Fruit fly (Drosophila melanogaster): ENCODE results near the gene CG32536.
A peak's percentile ranks its signal among the peaks of the same experiment; 100 is the strongest.

The CG32536 gene

dm6 chrX:19268484-19269068, 8.1 kb downstream of the CG32536 start, which contains the start of gene CG8010:
Gene CG8010 (minus strand): TSS chrX:19268896.
- TF ChIP-seq CG4496 (GFP tag; IDR thresholded peaks at IDR 0.05), result peak; percentile 64; the same call in 2 of the 3 replicates
- no peak for TF ChIP-seq D1 (tag; optimal IDR thresholded peaks at IDR 0.05)
- TF ChIP-seq CG8301 (tag; optimal IDR thresholded peaks at IDR 0.05), result no peak
- peak; percentile 32; the same call in 1 of the 2 replicates for TF ChIP-seq Ets98B (GFP tag; IDR thresholded peaks at IDR 0.05)

- TF ChIP-seq EcR (GFP tag; optimal IDR thresholded peaks at IDR 0.05), result peak; percentile 61
- TF ChIP-seq CG8301 (tag; optimal IDR thresholded peaks at IDR 0.05), result no peak
- peak; percentile 50 for TF ChIP-seq CG13204 (GFP tag; optimal IDR thresholded peaks at IDR 0.05)
- TF ChIP-seq CG10348 (GFP tag; IDR thresholded peaks at IDR 0.05), result no peak
Measured at dm6 chrX:19265802-19266479, 10.8 kb downstream of the CG32536 start.

DNA sequence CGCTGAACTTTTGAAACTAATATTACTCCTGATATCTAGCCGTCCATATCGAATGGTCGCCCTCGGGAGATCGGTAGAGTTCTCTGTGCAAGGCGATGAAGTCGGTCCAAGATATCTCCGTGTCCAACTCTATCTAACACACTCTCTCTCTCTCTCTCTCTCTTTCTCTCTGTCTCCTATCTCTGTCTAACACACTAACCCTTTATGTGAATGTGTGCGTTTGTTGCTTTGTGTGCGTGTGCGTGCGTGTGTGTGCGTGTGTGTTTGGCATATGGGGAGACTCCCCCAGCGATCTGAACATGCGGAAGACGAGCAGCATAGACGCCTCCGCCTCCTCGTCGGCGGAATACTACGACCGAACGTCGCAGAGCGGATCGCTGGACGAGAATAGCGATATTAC, 12.3 kb downstream of the CG32536 start:
- no peak for TF ChIP-seq Snoo (tag; optimal IDR thresholded peaks at IDR 0.05)
- no peak for TF ChIP-seq CG32121 (GFP tag; IDR thresholded peaks at IDR 0.05)
- no peak for TF ChIP-seq CG17806 (tag; optimal IDR thresholded peaks at IDR 0.05)
- TF ChIP-seq gl (tag; optimal IDR thresholded peaks at IDR 0.05), result no peak
- TF ChIP-seq CG9948 (tag; optimal IDR thresholded peaks at IDR 0.05), result no peak
- no peak for TF ChIP-seq CG12605 (GFP tag; IDR thresholded peaks at IDR 0.05)
- no peak for TF ChIP-seq Pif1B (GFP tag; optimal IDR thresholded peaks at IDR 0.05)
- no peak for TF ChIP-seq rn (GFP tag; IDR thresholded peaks at IDR 0.05)
- TF ChIP-seq Pif1A (GFP tag; optimal IDR thresholded peaks at IDR 0.05), result no peak
- TF ChIP-seq fd96Ca (GFP tag; IDR thresholded peaks at IDR 0.05), result no peak

DNA sequence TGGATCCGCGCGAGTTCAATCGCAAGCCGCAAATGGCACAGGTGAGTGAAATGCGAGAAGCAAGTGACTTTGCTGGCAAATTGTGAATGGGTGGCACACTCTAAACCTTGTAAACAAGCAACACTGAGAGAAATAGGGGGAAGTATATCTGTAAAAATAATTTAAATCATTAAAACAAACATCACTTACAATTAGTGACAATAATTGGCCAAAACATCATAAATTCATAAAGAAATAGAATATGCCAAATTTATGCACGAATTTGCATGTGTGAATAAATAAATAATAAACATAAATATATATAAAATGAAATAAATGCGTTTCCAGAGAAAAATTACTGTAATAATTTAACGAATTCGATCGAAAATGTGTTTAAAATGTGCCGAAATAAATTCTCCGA, 14.1 kb downstream of the CG32536 start:
- TF ChIP-seq CG8301 (tag; optimal IDR thresholded peaks at IDR 0.05) (peak; percentile 30), CG4496 (GFP tag; IDR thresholded peaks at IDR 0.05) (no peak), D1 (tag; optimal IDR thresholded peaks at IDR 0.05) (no peak), CG9948 (tag; optimal IDR thresholded peaks at IDR 0.05) (no peak), CG14655 (GFP tag; optimal IDR thresholded peaks at IDR 0.05) (no peak), CG17806 (tag; optimal IDR thresholded peaks at IDR 0.05) (peak; percentile 33), CG34367 (tag; optimal IDR thresholded peaks at IDR 0.05) (no peak), CG15710 (tag; optimal IDR thresholded peaks at IDR 0.05) (no peak), rn (GFP tag; IDR thresholded peaks at IDR 0.05) (no peak), CG32121 (GFP tag; IDR thresholded peaks at IDR 0.05) (peak; percentile 33; the same call in 1 of the 2 replicates), CG12605 (GFP tag; IDR thresholded peaks at IDR 0.05) (no peak), gl (tag; optimal IDR thresholded peaks at IDR 0.05) (no peak), CG10348 (GFP tag; IDR thresholded peaks at IDR 0.05) (no peak), EcR (GFP tag; optimal IDR thresholded peaks at IDR 0.05) (no peak), Pif1B (GFP tag; optimal IDR thresholded peaks at IDR 0.05) (no peak), fd96Ca (GFP tag; IDR thresholded peaks at IDR 0.05) (no peak), Ets98B (GFP tag; IDR thresholded peaks at IDR 0.05) (peak; percentile 42)

DNA sequence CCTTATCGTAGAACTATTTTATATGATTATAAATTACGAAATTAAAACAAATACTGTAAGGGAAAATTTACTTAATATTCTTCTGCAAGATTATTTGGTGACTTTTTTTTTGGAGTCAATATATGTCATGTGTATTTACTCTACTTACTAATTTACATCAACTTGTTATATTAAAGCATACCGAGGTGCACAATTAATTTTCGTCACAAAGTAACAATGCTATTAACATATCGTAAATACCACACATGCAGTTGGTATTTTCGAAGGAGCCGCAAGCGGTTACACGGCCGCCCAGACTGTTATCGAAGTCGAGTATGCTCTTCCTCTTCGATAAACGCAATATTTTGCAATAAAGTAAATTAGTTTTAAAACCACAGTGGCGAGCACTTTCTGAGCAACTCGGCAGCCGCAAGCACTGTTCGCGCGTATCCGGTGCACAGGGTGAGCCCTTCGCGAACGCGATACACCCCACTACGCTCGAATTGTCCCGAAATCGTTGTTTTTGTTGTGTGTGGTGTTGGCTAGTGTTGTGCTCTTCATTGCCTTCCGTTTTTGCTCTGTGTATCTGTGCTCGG, 15.1 kb downstream of the CG32536 start, which contains the start of gene Vav:
Gene Vav, plus strand, starts transcription at position 293 of the 575 bp plus-strand sequence.
- TF ChIP-seq CG4496 (GFP tag; IDR thresholded peaks at IDR 0.05) (no peak), EcR (GFP tag; optimal IDR thresholded peaks at IDR 0.05) (peak; percentile 16), CG9948 (tag; optimal IDR thresholded peaks at IDR 0.05) (no peak), Ets98B (GFP tag; IDR thresholded peaks at IDR 0.05) (0 out of 2 replicates have a peak, but pooled peaks have one; percentile 22), CG32121 (GFP tag; IDR thresholded peaks at IDR 0.05) (0 out of 2 replicates have a peak, but pooled peaks have one; percentile 32)

DNA sequence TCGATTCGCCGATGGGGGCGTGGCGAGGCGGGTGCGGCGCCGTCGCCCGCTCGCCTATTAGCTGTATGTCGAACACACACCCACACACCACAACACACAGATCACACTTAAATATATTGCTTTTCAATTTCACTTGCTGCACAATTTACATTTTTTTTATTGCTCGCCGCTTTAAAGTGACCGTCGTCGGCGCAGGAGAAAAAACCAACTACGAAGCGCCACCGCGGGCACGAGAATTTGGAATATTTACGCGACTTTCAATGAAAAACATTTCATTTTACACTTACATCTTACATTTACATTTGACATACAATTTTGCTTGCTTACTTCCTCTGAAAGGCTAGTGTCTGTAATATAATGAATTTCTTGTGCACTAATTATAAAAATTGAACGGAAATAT, 15.6 kb downstream of the CG32536 start, which contains the start of gene rictor:
Gene rictor, minus strand, starts transcription at position 170 of the 400 bp plus-strand sequence.
- TF ChIP-seq CG14655 (GFP tag; optimal IDR thresholded peaks at IDR 0.05), result no peak
- no peak for TF ChIP-seq CG34367 (tag; optimal IDR thresholded peaks at IDR 0.05)
- TF ChIP-seq Pif1A (GFP tag; optimal IDR thresholded peaks at IDR 0.05), result no peak
- no peak for TF ChIP-seq CG4496 (GFP tag; IDR thresholded peaks at IDR 0.05)
- no peak for TF ChIP-seq rn (GFP tag; IDR thresholded peaks at IDR 0.05)
- TF ChIP-seq CG13204 (GFP tag; optimal IDR thresholded peaks at IDR 0.05), result no peak
- TF ChIP-seq CG8301 (tag; optimal IDR thresholded peaks at IDR 0.05), result no peak
- no peak for TF ChIP-seq CG32121 (GFP tag; IDR thresholded peaks at IDR 0.05)
- no peak for TF ChIP-seq CG15710 (tag; optimal IDR thresholded peaks at IDR 0.05)
- TF ChIP-seq D1 (tag; optimal IDR thresholded peaks at IDR 0.05), result no peak
- no peak for TF ChIP-seq Snoo (tag; optimal IDR thresholded peaks at IDR 0.05)
- TF ChIP-seq CG12605 (GFP tag; IDR thresholded peaks at IDR 0.05), result no peak
- TF ChIP-seq CG9948 (tag; optimal IDR thresholded peaks at IDR 0.05), result no peak
- TF ChIP-seq CG8159 (tag; optimal IDR thresholded peaks at IDR 0.05), result no peak
- no peak for TF ChIP-seq gl (tag; optimal IDR thresholded peaks at IDR 0.05)
- no peak for TF ChIP-seq Pif1B (GFP tag; optimal IDR thresholded peaks at IDR 0.05)
- no peak for TF ChIP-seq EcR (GFP tag; optimal IDR thresholded peaks at IDR 0.05)
- no peak for TF ChIP-seq CG10348 (GFP tag; IDR thresholded peaks at IDR 0.05)
- TF ChIP-seq CG17806 (tag; optimal IDR thresholded peaks at IDR 0.05), result no peak
- no peak for TF ChIP-seq Ets98B (GFP tag; IDR thresholded peaks at IDR 0.05)
